Worm (Caenorhabditis elegans): ENCODE data around the gene his-74.

Gene his-74

DNA sequence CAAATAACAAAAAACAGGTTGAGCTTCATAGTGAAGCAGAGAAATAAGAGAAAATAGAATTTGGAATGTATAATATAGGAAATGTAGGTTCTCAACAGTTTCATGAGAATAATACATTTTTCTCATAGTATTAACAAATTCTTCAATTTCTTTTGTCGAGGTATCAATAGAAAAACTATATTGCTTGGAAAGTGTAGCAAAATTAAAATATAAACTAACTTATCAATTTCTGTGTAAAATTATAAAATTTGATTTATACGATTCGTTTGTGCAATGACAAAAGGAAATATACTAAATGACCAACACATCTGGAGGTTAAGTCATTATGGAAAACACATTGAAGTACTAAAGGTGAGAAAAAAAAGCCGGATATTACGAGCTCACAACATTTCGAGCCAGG lies 1.5 kb upstream of the his-74 start, which contains the start of gene W05B10.3:
W05B10.3 (minus strand) TSS at position 101 of the 400 bp plus-strand sequence.
- TF ChIP-seq sea-2 (GFP tag; IDR thresholded peaks at IDR 0.05) (no peak), nfyb-1 (GFP tag; IDR thresholded peaks at IDR 0.05) (no peak), ztf-18 (tag; optimal IDR thresholded peaks at IDR 0.05) (no peak)

DNA sequence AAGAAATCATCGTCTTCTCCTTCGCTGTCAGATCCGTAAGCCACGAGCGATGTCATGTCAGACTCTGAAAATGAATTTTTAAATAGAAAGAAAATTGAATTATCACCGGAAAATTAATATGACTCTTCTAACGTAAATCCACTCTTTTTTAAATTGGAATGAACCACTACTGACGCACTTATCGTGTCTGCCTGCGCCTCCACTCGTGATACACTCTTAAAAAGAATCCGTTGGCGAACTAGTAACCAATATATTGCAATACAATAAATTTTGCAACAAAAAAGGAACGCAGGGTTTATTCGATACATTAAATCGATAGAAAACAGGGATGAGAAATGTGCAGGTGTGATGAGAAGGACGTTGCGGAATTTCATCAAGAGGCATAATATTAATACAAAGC lies 704 bp downstream of the his-74 start, which contains the start of gene ccch-3:
ccch-3 (minus strand) TSS at position 262 of the 400 bp plus-strand sequence.
- TF ChIP-seq ekl-4 (GFP tag; IDR thresholded peaks at IDR 0.05), result peak; percentile 83
- peak; percentile 52 for TF ChIP-seq lsl-1 (GFP tag; optimal IDR thresholded peaks at IDR 0.05)
- TF ChIP-seq ztf-22 (GFP tag; optimal IDR thresholded peaks at IDR 0.05), result no peak
- TF ChIP-seq nhr-120 (GFP tag; IDR thresholded peaks at IDR 0.05), result no peak
- TF ChIP-seq cebp-1 (GFP tag; IDR thresholded peaks at IDR 0.05), result no peak
- peak; percentile 72 for TF ChIP-seq cebp-1 (tag; optimal IDR thresholded peaks at IDR 0.05)
- no peak for TF ChIP-seq F55B11.4 (tag; optimal IDR thresholded peaks at IDR 0.05; ENCODE audit: borderline replicate concordance, insufficient read depth)
- TF ChIP-seq lsy-27 (tag; optimal IDR thresholded peaks at IDR 0.05; ENCODE audit: borderline replicate concordance, insufficient read depth), result no peak
- no peak for TF ChIP-seq dpff-1 (tag; optimal IDR thresholded peaks at IDR 0.05)
- peak; percentile 44; the same call in 1 of the 2 replicates for TF ChIP-seq lin-26 (GFP tag; IDR thresholded peaks at IDR 0.05)
- peak; percentile 5 for TF ChIP-seq K12H6.12 (tag; optimal IDR thresholded peaks at IDR 0.05)
- TF ChIP-seq rec-8 (tag; optimal IDR thresholded peaks at IDR 0.05), result no peak
- peak; percentile 53 for TF ChIP-seq nhr-80 (tag; optimal IDR thresholded peaks at IDR 0.05)
- no peak for TF ChIP-seq tbx-9 (tag; optimal IDR thresholded peaks at IDR 0.05; ENCODE audit: borderline replicate concordance)
- peak; percentile 26 for TF ChIP-seq F33H1.4 (GFP tag; IDR thresholded peaks at IDR 0.05)
- peak; percentile 59 for TF ChIP-seq tlf-1 (GFP tag; optimal IDR thresholded peaks at IDR 0.05)
- TF ChIP-seq ets-4 (GFP tag; optimal IDR thresholded peaks at IDR 0.05), result no peak
- TF ChIP-seq unc-62 (GFP tag; optimal IDR thresholded peaks at IDR 0.05), result no peak
- peak; percentile 67 for TF ChIP-seq hmg-1.2 (GFP tag; IDR thresholded peaks at IDR 0.05)
- TF ChIP-seq pbrm-1 (GFP tag; IDR thresholded peaks at IDR 0.05), result peak; percentile 67; the same call in 1 of the 2 replicates
- TF ChIP-seq xnd-1 (tag; optimal IDR thresholded peaks at IDR 0.05), result no peak
- TF ChIP-seq F57A8.1 (GFP tag; optimal IDR thresholded peaks at IDR 0.05), result no peak
- TF ChIP-seq hlh-12 (tag; optimal IDR thresholded peaks at IDR 0.05), result no peak
- peak; percentile 90 for TF ChIP-seq ztf-18 (tag; optimal IDR thresholded peaks at IDR 0.05)
- TF ChIP-seq ZK185.1 (tag; optimal IDR thresholded peaks at IDR 0.05; ENCODE audit: poor library complexity, severe bottlenecking), result no peak
- 0 out of 2 replicates have a peak, but pooled peaks have one; percentile 46 for TF ChIP-seq lir-1 (GFP tag; conservative IDR thresholded peaks at IDR 0.05)
- peak; percentile 32 for TF ChIP-seq hrde-1 (tag; optimal IDR thresholded peaks at IDR 0.05; ENCODE audit: borderline replicate concordance)
- TF ChIP-seq sdz-38 (tag; optimal IDR thresholded peaks at IDR 0.05), result no peak
- TF ChIP-seq lin-40 (tag; optimal IDR thresholded peaks at IDR 0.05), result peak; percentile 70
- TF ChIP-seq rpc-1 (optimal IDR thresholded peaks at IDR 0.05), result no peak
- TF ChIP-seq rpc-1 (tag; optimal IDR thresholded peaks at IDR 0.05), result no peak
- TF ChIP-seq ceh-40 (GFP tag; IDR thresholded peaks at IDR 0.05), result no peak
- TF ChIP-seq nfya-1 (tag; optimal IDR thresholded peaks at IDR 0.05; ENCODE audit: borderline replicate concordance, insufficient read depth), result no peak
- no peak for TF ChIP-seq ztf-25 (GFP tag; IDR thresholded peaks at IDR 0.05)
- TF ChIP-seq Y95B8A.8 (GFP tag; IDR thresholded peaks at IDR 0.05), result no peak
- no peak for TF ChIP-seq ztf-28 (GFP tag; IDR thresholded peaks at IDR 0.05)
- TF ChIP-seq tbp1 (GFP tag; optimal IDR thresholded peaks at IDR 0.05), result peak; percentile 65
- TF ChIP-seq athp-1 (tag; optimal IDR thresholded peaks at IDR 0.05), result peak; percentile 32
- peak; percentile 60 for TF ChIP-seq snpc-3.4 (tag; optimal IDR thresholded peaks at IDR 0.05)
- TF ChIP-seq ceh-91 (GFP tag; IDR thresholded peaks at IDR 0.05), result no peak
- TF ChIP-seq F57C9.4 (tag; optimal IDR thresholded peaks at IDR 0.05), result no peak
- peak; percentile 83 for TF ChIP-seq lin-54 (GFP tag; optimal IDR thresholded peaks at IDR 0.05)
- peak; percentile 22; the same call in 1 of the 2 replicates for TF ChIP-seq C17E4.6 (GFP tag; IDR thresholded peaks at IDR 0.05)
- TF ChIP-seq T26A5.8 (tag; optimal IDR thresholded peaks at IDR 0.05), result no peak
- no peak for TF ChIP-seq ccch-3 (GFP tag; optimal IDR thresholded peaks at IDR 0.05)

Data from whole organism, young adult.